Worm (Caenorhabditis elegans) whole organism, late embryonic: ENCODE measurements around the gene nspd-6.

Source experiments
- C08G9.2 ChIP-seq: sonication (generic microtip); optimal IDR thresholded peaks from 2 replicates; lab custom pipeline; 2016; ENCODE audit warnings: mild to moderate bottlenecking, missing genetic modification characterization, moderate library complexity, missing compliant biosample characterization
- Y22D7AL.16 ChIP-seq: sonication (generic microtip); optimal IDR thresholded peaks from 2 replicates; lab custom pipeline; 2016; ENCODE audit warnings: missing genetic modification characterization, missing compliant biosample characterization
- ceh-24 ChIP-seq: sonication (generic microtip); optimal IDR thresholded peaks from 2 replicates; lab custom pipeline; 2016; ENCODE audit warnings: mild to moderate bottlenecking, missing genetic modification characterization, missing compliant biosample characterization
- dmd-4 ChIP-seq: sonication (generic microtip); optimal IDR thresholded peaks from 2 replicates; lab custom pipeline; 2016; ENCODE audit warnings: borderline replicate concordance, missing genetic modification characterization, missing compliant biosample characterization
- dve-1 ChIP-seq: sonication (generic microtip); optimal IDR thresholded peaks from 2 replicates; lab custom pipeline; 2017; ENCODE audit warnings: antibody characterized with exemption, mild to moderate bottlenecking, missing genetic modification characterization, missing compliant biosample characterization
- elt-2 ChIP-seq: sonication (generic microtip); optimal IDR thresholded peaks from 2 replicates; lab custom pipeline; 2016; ENCODE audit warnings: missing genetic modification reagents, missing genetic modification characterization, missing compliant biosample characterization
- ets-4 ChIP-seq: sonication (generic microtip); optimal IDR thresholded peaks from 2 replicates; lab custom pipeline; 2016; ENCODE audit warnings: missing genetic modification characterization, missing compliant biosample characterization
- fkh-10 ChIP-seq: fragments of 150-350 bp; optimal IDR thresholded peaks from 2 replicates; lab custom pipeline; 2014; ENCODE audit warnings: missing biosample characterization, missing genetic modification reagents, missing genetic modification characterization
- lin-11 ChIP-seq: fragments of 200-800 bp; sonication (Bioruptor generic); optimal IDR thresholded peaks from 2 replicates; lab custom pipeline; 2018; ENCODE audit warnings: mild to moderate bottlenecking, missing genetic modification characterization, missing compliant biosample characterization
- pat-9 ChIP-seq: fragments of 200-800 bp; sonication (Bioruptor generic); optimal IDR thresholded peaks from 2 replicates; lab custom pipeline; 2018; ENCODE audit warnings: mild to moderate bottlenecking, missing genetic modification characterization, moderate library complexity, missing compliant biosample characterization
- pqm-1 ChIP-seq: sonication (generic microtip); optimal IDR thresholded peaks from 2 replicates; lab custom pipeline; 2016; ENCODE audit warnings: missing genetic modification characterization, missing compliant biosample characterization
- syd-9 ChIP-seq: sonication (generic microtip); optimal IDR thresholded peaks from 2 replicates; lab custom pipeline; 2016; ENCODE audit warnings: mild to moderate bottlenecking, missing genetic modification characterization, moderate library complexity, missing compliant biosample characterization
- tbx-7 ChIP-seq: sonication (generic microtip); optimal IDR thresholded peaks from 2 replicates; lab custom pipeline; 2016; ENCODE audit warnings: missing genotype, missing genetic modification characterization, missing compliant biosample characterization
- ztf-16 ChIP-seq: sonication (generic microtip); optimal IDR thresholded peaks from 2 replicates; lab custom pipeline; 2017; ENCODE audit warnings: missing genetic modification characterization, missing compliant biosample characterization

DNA sequence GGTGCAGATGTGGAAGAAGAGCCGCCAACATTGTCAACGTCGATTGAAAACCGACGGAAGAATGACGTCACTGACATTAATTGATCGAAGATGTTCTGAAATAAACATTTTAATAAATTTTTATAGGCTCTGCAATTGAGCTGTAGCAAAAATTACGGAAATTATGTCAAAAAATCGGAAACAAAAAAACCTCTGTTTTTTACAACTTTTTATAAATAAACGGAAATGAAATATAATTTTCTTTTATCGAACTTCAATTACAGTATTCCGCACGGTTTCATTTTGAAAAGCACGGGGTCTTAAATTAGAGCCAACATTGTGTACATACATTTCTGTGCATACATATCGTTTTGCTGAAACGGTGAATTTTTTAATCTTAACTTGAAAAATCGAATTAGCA is 13.1 kb downstream of the nspd-6 start, which contains the start of gene soc-2:
- TF ChIP-seq ceh-24, result no peak
- TF ChIP-seq C08G9.2 (tag; lab: Kevin White, UChicago), result no peak
- no peak for TF ChIP-seq ets-4 (tag; lab: Kevin White, UChicago)
- no peak for TF ChIP-seq syd-9 (tag; lab: Kevin White, UChicago)
- no peak for TF ChIP-seq pat-9 (tag; lab: Kevin White, UChicago)
- TF ChIP-seq pqm-1 (tag; lab: Kevin White, UChicago), result no peak
- TF ChIP-seq ztf-16, result no peak
- no peak for TF ChIP-seq fkh-10
- TF ChIP-seq Y22D7AL.16, result no peak
- no peak for TF ChIP-seq tbx-7
- TF ChIP-seq dmd-4, result no peak
- no peak for TF ChIP-seq lin-11 (tag; lab: Kevin White, UChicago)
- no peak for TF ChIP-seq dve-1 (tag; lab: Kevin White, UChicago)
- TF ChIP-seq elt-2 (tag; lab: Kevin White, UChicago), result no peak
